Worm (Caenorhabditis elegans): ENCODE data around the gene E01G6.2.

DNA sequence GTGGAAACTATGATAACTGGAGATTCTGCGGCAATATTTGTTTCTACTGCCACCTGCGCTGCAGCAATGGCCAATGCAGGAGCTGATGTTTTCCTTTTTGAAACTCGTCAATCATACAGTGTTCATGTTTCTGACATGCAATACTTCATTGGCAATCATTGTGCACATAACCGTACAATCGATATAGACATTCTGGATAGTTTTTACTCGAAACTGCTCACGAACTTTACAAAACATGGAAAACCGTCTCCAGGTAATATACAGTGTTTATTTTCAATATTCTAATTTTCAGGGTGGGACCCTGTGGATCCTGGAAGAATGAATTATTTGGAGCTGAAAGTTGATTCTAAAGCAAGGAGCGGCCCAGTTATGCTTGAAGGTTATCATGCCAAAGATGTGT is 34.6 kb upstream of the E01G6.2 start, which contains the start of gene cest-9.2:
- TF ChIP-seq nfya-1 (tag; optimal IDR thresholded peaks at IDR 0.05; ENCODE audit: borderline replicate concordance, insufficient read depth) (no peak), dpl-1 (GFP tag; optimal IDR thresholded peaks at IDR 0.05) (no peak), D2030.7 (GFP tag; IDR thresholded peaks at IDR 0.05) (no peak), ama-1 (optimal IDR thresholded peaks at IDR 0.05) (no peak), ama-1 (GFP tag; optimal IDR thresholded peaks at IDR 0.05) (no peak), ztf-22 (GFP tag; optimal IDR thresholded peaks at IDR 0.05) (no peak), mel-28 (tag; optimal IDR thresholded peaks at IDR 0.05; ENCODE audit: borderline replicate concordance) (no peak), hlh-12 (tag; optimal IDR thresholded peaks at IDR 0.05) (no peak), ceh-27 (GFP tag; optimal IDR thresholded peaks at IDR 0.05) (no peak), ceh-79 (tag; optimal IDR thresholded peaks at IDR 0.05) (no peak), sea-2 (GFP tag; IDR thresholded peaks at IDR 0.05) (no peak), ccch-3 (GFP tag; optimal IDR thresholded peaks at IDR 0.05) (no peak)

Measured in whole organism, young adult.